Fruit fly (Drosophila melanogaster) whole organism, prepupa: ENCODE data around the gene CG33339.

ENCODE experiments used
- Blimp-1 ChIP-seq: fragments of 200-800 bp; sonication (Bioruptor generic); optimal IDR thresholded peaks from 3 replicates; lab custom pipeline; 2017; ENCODE audit warnings: missing biosample characterization, missing genetic modification characterization, mild to moderate bottlenecking, moderate library complexity, missing genetic modification reagents
- CG10631 ChIP-seq: fragments of 200-800 bp; sonication (Bioruptor generic); optimal IDR thresholded peaks from 2 replicates; lab custom pipeline; 2016; ENCODE audit warnings: missing biosample characterization, missing genetic modification characterization
- CG11294 ChIP-seq: fragments of 200-800 bp; sonication (Bioruptor generic); IDR thresholded peaks from 2 replicates; pipeline ENCODE4 v1.3.6; 2022; ENCODE audit warnings: missing biosample characterization, missing genetic modification characterization
- CG15336 ChIP-seq: fragments of 200-800 bp; sonication (Bioruptor generic); IDR thresholded peaks from 2 replicates; pipeline ENCODE4 v1.3.6; 2022; ENCODE audit warnings: missing biosample characterization, missing genetic modification characterization
- CG1621 ChIP-seq: fragments of 200-800 bp; sonication (Bioruptor generic); optimal IDR thresholded peaks from 3 replicates; lab custom pipeline; 2018; ENCODE audit warnings: missing biosample characterization, mild to moderate bottlenecking, missing genetic modification characterization
- CG16779 ChIP-seq: fragments of 200-800 bp; sonication (Bioruptor generic); optimal IDR thresholded peaks from 3 replicates; lab custom pipeline; 2017; ENCODE audit warnings: missing biosample characterization, mild to moderate bottlenecking, missing genetic modification characterization
- CG31627 ChIP-seq: fragments of 200-800 bp; sonication (Bioruptor generic); optimal IDR thresholded peaks from 3 replicates; lab custom pipeline; 2016; ENCODE audit warnings: missing biosample characterization, missing genetic modification characterization
- CG34406 ChIP-seq: fragments of 200-800 bp; sonication (Bioruptor generic); optimal IDR thresholded peaks from 3 replicates; lab custom pipeline; 2016; ENCODE audit warnings: missing biosample characterization, missing genetic modification characterization
- CG3919 ChIP-seq: fragments of 200-800 bp; sonication (Bioruptor generic); optimal IDR thresholded peaks from 3 replicates; lab custom pipeline; 2016; ENCODE audit warnings: missing biosample characterization, missing genetic modification characterization
- CG6163 ChIP-seq: fragments of 200-800 bp; sonication (Bioruptor generic); IDR thresholded peaks from 3 replicates; pipeline ENCODE4 v1.3.6; 2022; ENCODE audit warnings: missing biosample characterization, missing genetic modification characterization
- CG6854 ChIP-seq: fragments of 200-800 bp; sonication (Bioruptor generic); optimal IDR thresholded peaks from 2 replicates; lab custom pipeline; 2017; ENCODE audit warnings: missing biosample characterization, mild to moderate bottlenecking, missing genetic modification characterization
- CG8319 ChIP-seq: fragments of 200-800 bp; sonication (Bioruptor generic); optimal IDR thresholded peaks from 3 replicates; lab custom pipeline; 2016; ENCODE audit warnings: missing biosample characterization, missing genetic modification characterization
- Ets21C ChIP-seq: fragments of 200-800 bp; sonication (Bioruptor generic); optimal IDR thresholded peaks from 3 replicates; lab custom pipeline; 2016; ENCODE audit warnings: missing biosample characterization, missing genetic modification characterization
- Ets96B ChIP-seq: fragments of 200-800 bp; optimal IDR thresholded peaks from 2 replicates; lab custom pipeline; 2019; ENCODE audit warnings: missing biosample characterization, mild to moderate bottlenecking, missing genetic modification characterization, moderate library complexity
- Gug ChIP-seq: fragments of 200-800 bp; sonication (Bioruptor generic); IDR thresholded peaks from 2 replicates; pipeline ENCODE4 v1.3.6; 2022; ENCODE audit warnings: missing biosample characterization, missing genetic modification characterization
- Hr38 ChIP-seq: sonication (Bioruptor generic); optimal IDR thresholded peaks from 2 replicates; lab custom pipeline; 2016; ENCODE audit warnings: missing biosample characterization, missing genetic modification characterization
- Hr39 ChIP-seq: fragments of 200-800 bp; sonication (Bioruptor generic); optimal IDR thresholded peaks from 2 replicates; lab custom pipeline; 2016; ENCODE audit warnings: missing biosample characterization, missing genetic modification characterization
- Smox ChIP-seq: fragments of 200-800 bp; sonication (Bioruptor generic); optimal IDR thresholded peaks from 3 replicates; lab custom pipeline; 2016; ENCODE audit warnings: missing biosample characterization, missing genetic modification characterization
- Sox15 ChIP-seq: fragments of 200-800 bp; sonication (Bioruptor generic); optimal IDR thresholded peaks from 3 replicates; lab custom pipeline; 2016; ENCODE audit warnings: missing biosample characterization, missing genetic modification characterization
- dac ChIP-seq: fragments of 200-800 bp; sonication (Bioruptor generic); optimal IDR thresholded peaks from 2 replicates; lab custom pipeline; 2017; ENCODE audit warnings: missing biosample characterization, mild to moderate bottlenecking, missing genetic modification characterization
- eg ChIP-seq: fragments of 200-800 bp; sonication (Bioruptor generic); IDR thresholded peaks from 3 replicates; pipeline ENCODE4 v1.3.6; 2022; ENCODE audit warnings: missing biosample characterization, missing genetic modification characterization
- esn ChIP-seq: fragments of 200-800 bp; sonication (Bioruptor generic); optimal IDR thresholded peaks from 2 replicates; lab custom pipeline; 2016; ENCODE audit warnings: missing biosample characterization, mild to moderate bottlenecking, missing genetic modification characterization, moderate library complexity
- fd59A ChIP-seq: fragments of 200-800 bp; sonication (Bioruptor generic); optimal IDR thresholded peaks from 2 replicates; lab custom pipeline; 2017; ENCODE audit warnings: missing biosample characterization, mild to moderate bottlenecking, missing genetic modification characterization, missing genetic modification reagents
- fkh ChIP-seq: fragments of 200-800 bp; sonication (Bioruptor generic); optimal IDR thresholded peaks from 3 replicates; lab custom pipeline; 2017; ENCODE audit warnings: missing biosample characterization, mild to moderate bottlenecking, missing genetic modification characterization, moderate library complexity
- net ChIP-seq: fragments of 200-800 bp; sonication (Bioruptor generic); optimal IDR thresholded peaks from 3 replicates; lab custom pipeline; 2016; ENCODE audit warnings: missing biosample characterization, missing genetic modification characterization
- salr ChIP-seq, 2 experiments: fragments of 200-800 bp; sonication (Bioruptor generic); optimal IDR thresholded peaks; 3 replicates each; lab custom pipeline; 2016 to 2018; ENCODE audit warnings: missing biosample characterization in 2 of 2, missing genetic modification characterization in 2 of 2, mild to moderate bottlenecking in 1 of 2
- spab ChIP-seq: fragments of 200-800 bp; sonication (Bioruptor generic); optimal IDR thresholded peaks from 2 replicates; lab custom pipeline; 2017; ENCODE audit warnings: missing biosample characterization, mild to moderate bottlenecking, missing genetic modification characterization, missing genetic modification reagents
- svp ChIP-seq: fragments of 200-800 bp; sonication (Bioruptor generic); peaks from one replicate; lab custom pipeline; 2016; ENCODE audit warnings: missing biosample characterization, missing genetic modification characterization
- topi ChIP-seq: fragments of 200-800 bp; sonication (Bioruptor generic); optimal IDR thresholded peaks from 3 replicates; lab custom pipeline; 2016; ENCODE audit warnings: missing biosample characterization, missing genetic modification characterization

CG33339 gene

dm6 chr3R:24362838-24363237, 1.2 kb downstream of the CG33339 start, which contains the start of gene CG33340:
Gene CG33340 (plus strand): TSS chr3R:24363138.
- no peak for TF ChIP-seq CG1621 (tag; lab: Kevin White, UChicago)
- no peak for TF ChIP-seq svp
- no peak for TF ChIP-seq CG15336 (GFP tag; lab: Robert Waterston, UW)

- no peak for TF ChIP-seq CG8319 (GFP tag; lab: Kevin White, UChicago)
- no peak for TF ChIP-seq esn (GFP tag; lab: Kevin White, UChicago)
- TF ChIP-seq CG6163 (GFP tag; lab: Robert Waterston, UW): no peak
- no peak for TF ChIP-seq topi (GFP tag; lab: Kevin White, UChicago)
- TF ChIP-seq salr (GFP tag; optimal IDR thresholded peaks at IDR 0.05; lab: Kevin White, UChicago): no peak
- TF ChIP-seq Smox: no peak
- TF ChIP-seq CG6854 (GFP tag; lab: Kevin White, UChicago): no peak
- no peak for TF ChIP-seq fd59A (GFP tag; lab: Kevin White, UChicago)
- TF ChIP-seq dac: no peak
- TF ChIP-seq fkh (GFP tag; lab: Kevin White, UChicago): no peak
- TF ChIP-seq CG10631 (GFP tag; lab: Kevin White, UChicago): no peak
- no peak for TF ChIP-seq eg
- no peak for TF ChIP-seq CG11294 (GFP tag; lab: Robert Waterston, UW)
- no peak for TF ChIP-seq Hr39
- TF ChIP-seq net (GFP tag; lab: Kevin White, UChicago): no peak
- no peak for TF ChIP-seq Sox15 (GFP tag; lab: Kevin White, UChicago)
Measured at dm6 chr3R:24364880-24365604, 3.4 kb downstream of the CG33339 start, which contains the start of the genes CG17784 and CG13613. Gene CG17784 (minus strand): TSS chr3R:24364980. Gene CG13613 (plus strand): TSS chr3R:24365554.

DNA sequence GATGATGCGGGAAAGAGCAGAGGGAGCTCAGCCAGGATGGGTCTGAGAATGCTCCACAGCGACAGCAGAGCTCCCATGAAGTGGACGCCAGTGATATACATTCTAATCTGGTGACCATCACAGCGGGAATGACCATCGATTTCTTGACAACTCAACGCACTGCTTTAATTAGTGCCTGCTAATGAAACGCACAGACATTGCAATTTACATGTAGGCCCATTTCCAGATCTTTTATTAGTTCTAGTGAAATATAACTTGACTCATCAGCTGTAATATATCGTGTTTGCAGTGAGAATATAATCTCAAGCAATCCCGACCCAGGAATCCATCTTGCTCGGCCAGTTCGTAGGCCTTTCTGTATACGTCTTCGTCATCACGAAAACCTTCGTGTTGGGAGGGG, 5.5 kb downstream of the CG33339 start, which contains the start of gene CG42811:
TSS of gene CG42811 (minus strand) at position 101 of the 400 bp plus-strand sequence.
- TF ChIP-seq CG8319 (GFP tag; lab: Kevin White, UChicago) (no peak), CG11294 (GFP tag; lab: Robert Waterston, UW) (no peak), spab (GFP tag; lab: Kevin White, UChicago) (no peak), CG3919 (GFP tag; lab: Kevin White, UChicago) (no peak), Smox (no peak), salr (GFP tag; optimal IDR thresholded peaks at IDR 0.05; lab: Kevin White, UChicago) (no peak)
- TF ChIP-seq, all 60 proteins: peak for 0

- TF ChIP-seq Blimp-1 (GFP tag; lab: Kevin White, UChicago) (no peak), svp (peak; percentile 20)
Measured at dm6 chr3R:24368064-24368463, 6.4 kb downstream of the CG33339 start, which contains the start of the genes CG42812 and CG33341. Gene CG42812 (minus strand): TSS chr3R:24368164. Gene CG33341 (plus strand): TSS chr3R:24368358.

dm6 chr3R:24369268-24369667, 7.6 kb downstream of the CG33339 start, which contains the start of gene CG13614:
Gene CG13614 (plus strand): TSS chr3R:24369568.
- no peak for TF ChIP-seq Blimp-1 (GFP tag; lab: Kevin White, UChicago)
- no peak for TF ChIP-seq Ets96B (tag; lab: Kevin White, UChicago)
- TF ChIP-seq CG34406 (GFP tag; lab: Kevin White, UChicago): no peak

dm6 chr3R:24372662-24373061, 11.0 kb downstream of the CG33339 start, which contains the start of gene CG17782:
Gene CG17782 (minus strand): TSS chr3R:24372762.
- TF ChIP-seq Gug: no peak

- TF ChIP-seq CG6163 (GFP tag; lab: Robert Waterston, UW): no peak
- TF ChIP-seq Hr38 (GFP tag; lab: Kevin White, UChicago): no peak
- no peak for TF ChIP-seq Sox15 (GFP tag; lab: Kevin White, UChicago)
- no peak for TF ChIP-seq CG3919 (GFP tag; lab: Kevin White, UChicago)
- no peak for TF ChIP-seq Ets21C (GFP tag; lab: Kevin White, UChicago)
- TF ChIP-seq salr (GFP tag; optimal IDR thresholded peaks at IDR 0.05; lab: Kevin White, UChicago): no peak
- TF ChIP-seq Hr39: no peak
- TF ChIP-seq topi (GFP tag; lab: Kevin White, UChicago): no peak
- no peak for TF ChIP-seq CG16779
- TF ChIP-seq CG31627: no peak
- no peak for TF ChIP-seq Ets96B (tag; lab: Kevin White, UChicago)
Measured at dm6 chr3R:24375561-24375960, 13.9 kb downstream of the CG33339 start, which contains the start of gene CG17781. Gene CG17781 (minus strand): TSS chr3R:24375661.
